Worm (Caenorhabditis elegans) whole organism, young adult: Measurements from ENCODE around the gene C30G7.4.

Experiments
- B0035.1 ChIP-seq: sonication (generic microtip); optimal IDR thresholded peaks from 2 replicates; lab custom pipeline; 2016; ENCODE audit warnings: missing genetic modification characterization, mild to moderate bottlenecking, missing compliant biosample characterization, missing genotype, missing genetic modification reagents
- C06A6.2 ChIP-seq: fragments of 200-800 bp; sonication (Bioruptor generic); conservative IDR thresholded peaks from 2 replicates; pipeline ENCODE4 v1.3.6; 2022; ENCODE audit warnings: missing genetic modification characterization, missing compliant biosample characterization
- C17E4.6 ChIP-seq: fragments of 200-800 bp; sonication (Bioruptor generic); IDR thresholded peaks from 2 replicates; pipeline ENCODE4 v1.3.6; 2022; ENCODE audit warnings: missing genetic modification reagents, missing genetic modification characterization, missing compliant biosample characterization
- F10E7.11 ChIP-seq: sonication (generic microtip); optimal IDR thresholded peaks from 2 replicates; lab custom pipeline; 2017; ENCODE audit warnings: mild to moderate bottlenecking, missing genetic modification characterization, moderate library complexity, missing compliant biosample characterization
- F33H1.4 ChIP-seq: fragments of 200-800 bp; sonication (Bioruptor generic); IDR thresholded peaks from 2 replicates; pipeline ENCODE4 v1.3.6; 2022; ENCODE audit warnings: missing genetic modification reagents, missing genetic modification characterization, missing compliant biosample characterization
- F52B5.7 ChIP-seq: sonication (generic microtip); optimal IDR thresholded peaks from 2 replicates; lab custom pipeline; 2016; ENCODE audit warnings: mild to moderate bottlenecking, missing genetic modification characterization, missing compliant biosample characterization
- F57C9.4 ChIP-seq: sonication (generic microtip); optimal IDR thresholded peaks from 2 replicates; lab custom pipeline; 2017; ENCODE audit warnings: mild to moderate bottlenecking, missing genetic modification characterization, missing compliant biosample characterization
- K12H6.12 ChIP-seq: fragments of 200-800 bp; sonication (Bioruptor generic); optimal IDR thresholded peaks from 2 replicates; lab custom pipeline; 2018; ENCODE audit warnings: mild to moderate bottlenecking, missing genetic modification characterization, missing compliant biosample characterization
- T07F8.4 ChIP-seq: sonication (generic microtip); optimal IDR thresholded peaks from 2 replicates; lab custom pipeline; 2016; ENCODE audit warnings: mild to moderate bottlenecking, missing genetic modification characterization, moderate library complexity, missing compliant biosample characterization
- T26A5.8 ChIP-seq: sonication (generic microtip); optimal IDR thresholded peaks from 2 replicates; lab custom pipeline; 2016; ENCODE audit warnings: missing genetic modification characterization, missing compliant biosample characterization
- Y95B8A.8 ChIP-seq: fragments of 200-800 bp; sonication (Bioruptor generic); IDR thresholded peaks from 2 replicates; pipeline ENCODE4 v1.3.6; 2022; ENCODE audit warnings: missing genetic modification reagents, missing genetic modification characterization, missing compliant biosample characterization
- attf-6 ChIP-seq: fragments of 200-800 bp; sonication (Bioruptor generic); IDR thresholded peaks from 2 replicates; pipeline ENCODE4 v1.3.6; 2022; ENCODE audit warnings: missing genetic modification reagents, missing genetic modification characterization, missing compliant biosample characterization
- bed-2 ChIP-seq: fragments of 200-800 bp; sonication (Bioruptor generic); IDR thresholded peaks from 2 replicates; pipeline ENCODE4 v1.3.6; 2022; ENCODE audit warnings: missing genetic modification reagents, missing genetic modification characterization, missing compliant biosample characterization
- ccch-3 ChIP-seq: fragments of 200-800 bp; sonication (Bioruptor generic); optimal IDR thresholded peaks from 2 replicates; lab custom pipeline; 2018; ENCODE audit warnings: mild to moderate bottlenecking, missing genetic modification characterization, missing compliant biosample characterization
- ceh-27 ChIP-seq: fragments of 200-800 bp; sonication (Bioruptor generic); optimal IDR thresholded peaks from 2 replicates; lab custom pipeline; 2018; ENCODE audit warnings: mild to moderate bottlenecking, missing genetic modification characterization, moderate library complexity, missing compliant biosample characterization
- ceh-58 ChIP-seq: fragments of 200-800 bp; sonication (Bioruptor generic); IDR thresholded peaks from 2 replicates; pipeline ENCODE4 v1.3.6; 2022; ENCODE audit warnings: missing genetic modification characterization, missing compliant biosample characterization
- ceh-91 ChIP-seq: fragments of 200-800 bp; sonication (Bioruptor generic); IDR thresholded peaks from 2 replicates; pipeline ENCODE4 v1.3.6; 2022; ENCODE audit warnings: missing genetic modification reagents, missing genetic modification characterization, missing compliant biosample characterization
- die-1 ChIP-seq: sonication (generic microtip); optimal IDR thresholded peaks from 2 replicates; lab custom pipeline; 2016; ENCODE audit warnings: missing genotype, mild to moderate bottlenecking, missing genetic modification characterization, missing compliant biosample characterization
- dox-1 ChIP-seq: fragments of 200-800 bp; sonication (Bioruptor generic); IDR thresholded peaks from 2 replicates; pipeline ENCODE4 v1.3.6; 2022; ENCODE audit warnings: missing genetic modification reagents, missing genetic modification characterization, missing compliant biosample characterization
- dpl-1 ChIP-seq: fragments of 150-350 bp; optimal IDR thresholded peaks from 2 replicates; lab custom pipeline; 2014; ENCODE audit warnings: missing biosample characterization, missing genetic modification reagents, missing genetic modification characterization
- efl-1 ChIP-seq: fragments of 150-350 bp; optimal IDR thresholded peaks from 2 replicates; lab custom pipeline; 2014; ENCODE audit warnings: missing biosample characterization, missing genetic modification reagents, missing genetic modification characterization
- gei-17 ChIP-seq: fragments of 200-800 bp; sonication (Bioruptor generic); optimal IDR thresholded peaks from 2 replicates; lab custom pipeline; 2018; ENCODE audit warnings: mild to moderate bottlenecking, missing genetic modification characterization, missing compliant biosample characterization
- hlh-26 ChIP-seq: fragments of 200-800 bp; sonication (Bioruptor generic); conservative IDR thresholded peaks from 2 replicates; pipeline ENCODE4 v1.3.6; 2022; ENCODE audit warnings: missing genetic modification reagents, missing genetic modification characterization, missing compliant biosample characterization
- hmg-1.2 ChIP-seq: fragments of 200-800 bp; sonication (Bioruptor generic); IDR thresholded peaks from 2 replicates; pipeline ENCODE4 v1.3.6; 2022; ENCODE audit warnings: missing genetic modification reagents, missing genetic modification characterization, missing compliant biosample characterization
- hmg-20 ChIP-seq: fragments of 200-800 bp; sonication (Bioruptor generic); IDR thresholded peaks from 2 replicates; pipeline ENCODE4 v1.3.6; 2022; ENCODE audit warnings: missing genetic modification reagents, missing genetic modification characterization, missing compliant biosample characterization
- hrde-1 ChIP-seq: sonication (generic microtip); optimal IDR thresholded peaks from 2 replicates; lab custom pipeline; 2016; ENCODE audit warnings: missing genetic modification characterization, mild to moderate bottlenecking, missing compliant biosample characterization, moderate library complexity, missing genotype, missing genetic modification reagents, borderline replicate concordance
- hsf-1 ChIP-seq: fragments of 200-800 bp; sonication (Bioruptor generic); IDR thresholded peaks from 2 replicates; pipeline ENCODE4 v1.3.6; 2022; ENCODE audit warnings: missing genetic modification reagents, missing genetic modification characterization, missing compliant biosample characterization
- let-526 ChIP-seq: fragments of 200-800 bp; sonication (Bioruptor generic); IDR thresholded peaks from 2 replicates; pipeline ENCODE4 v1.3.6; 2022; ENCODE audit warnings: missing genetic modification reagents, missing genetic modification characterization, missing compliant biosample characterization
- mes-4 ChIP-seq: sonication (generic microtip); optimal IDR thresholded peaks from 2 replicates; lab custom pipeline; 2016; ENCODE audit warnings: missing genotype, missing genetic modification characterization, missing compliant biosample characterization
- nfya-1 ChIP-seq: sonication (generic microtip); optimal IDR thresholded peaks from 2 replicates; lab custom pipeline; 2017; ENCODE audit warnings: antibody characterized with exemption, missing compliant biosample characterization, missing genetic modification characterization, borderline replicate concordance; ENCODE audit not compliant: insufficient read depth
- nfyb-1 ChIP-seq: fragments of 200-800 bp; sonication (Bioruptor generic); IDR thresholded peaks from 2 replicates; pipeline ENCODE4 v1.3.6; 2022; ENCODE audit warnings: missing genetic modification reagents, missing genetic modification characterization, missing compliant biosample characterization
- nhr-27 ChIP-seq: fragments of 200-800 bp; sonication (Bioruptor generic); optimal IDR thresholded peaks from 2 replicates; lab custom pipeline; 2018; ENCODE audit warnings: mild to moderate bottlenecking, missing genetic modification characterization, moderate library complexity, missing compliant biosample characterization
- rec-8 ChIP-seq, 2 experiments: sonication (generic microtip); optimal IDR thresholded peaks; 2 replicates each; lab custom pipeline; 2016; ENCODE audit warnings: mild to moderate bottlenecking in 2 of 2, missing genetic modification characterization in 2 of 2, missing genetic modification reagents in 2 of 2, missing genotype in 2 of 2, missing biosample characterization in 1 of 2, missing compliant biosample characterization in 1 of 2, moderate library complexity in 1 of 2
- sea-2 ChIP-seq: fragments of 200-800 bp; sonication (Bioruptor generic); IDR thresholded peaks from 2 replicates; pipeline ENCODE4 v1.3.6; 2022; ENCODE audit warnings: missing genetic modification characterization, missing compliant biosample characterization
- sptf-2 ChIP-seq: fragments of 200-800 bp; sonication (Bioruptor generic); optimal IDR thresholded peaks from 2 replicates; lab custom pipeline; 2018; ENCODE audit warnings: mild to moderate bottlenecking, missing genetic modification characterization, missing compliant biosample characterization
- xnd-1 ChIP-seq: sonication (generic microtip); optimal IDR thresholded peaks from 2 replicates; lab custom pipeline; 2016; ENCODE audit warnings: missing genotype, missing genetic modification reagents, missing genetic modification characterization, missing compliant biosample characterization
- ztf-22 ChIP-seq: fragments of 200-800 bp; sonication (Bioruptor generic); optimal IDR thresholded peaks from 2 replicates; lab custom pipeline; 2018; ENCODE audit warnings: mild to moderate bottlenecking, missing genetic modification characterization, moderate library complexity, missing compliant biosample characterization
- ztf-6 ChIP-seq: fragments of 200-800 bp; sonication (Bioruptor generic); IDR thresholded peaks from 2 replicates; pipeline ENCODE4 v1.3.6; 2022; ENCODE audit warnings: missing genetic modification reagents, missing genetic modification characterization, missing compliant biosample characterization

Gene C30G7.4

DNA sequence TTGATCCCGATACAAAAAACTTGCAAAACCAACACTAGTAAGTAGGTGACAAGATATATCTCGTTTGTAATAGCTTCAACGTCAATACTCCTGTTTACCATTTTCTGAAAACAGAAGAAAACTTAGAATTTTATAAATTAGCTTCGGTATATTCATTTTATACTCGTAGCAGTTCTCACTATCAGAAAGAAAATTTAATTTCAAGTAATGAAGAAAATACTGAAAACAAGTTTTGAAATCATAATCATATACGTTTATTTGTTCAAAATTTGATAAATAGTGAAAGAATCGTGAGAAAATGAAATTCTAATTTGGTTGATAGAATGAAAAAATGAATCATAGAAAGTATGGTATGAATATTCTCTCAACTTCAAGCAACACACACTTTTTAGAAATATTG, 7.7 kb upstream of the C30G7.4 start, which contains the start of gene C30G7.5:
C30G7.5 (minus strand) TSS at position 101 of the 400 bp plus-strand sequence.
- no peak for TF ChIP-seq gei-17
- no peak for TF ChIP-seq ztf-22 (GFP tag; lab: Kevin White, UChicago)
- TF ChIP-seq F10E7.11 (tag; lab: Kevin White, UChicago) = no peak
- no peak for TF ChIP-seq efl-1 (GFP tag; lab: Kevin White, UChicago)
- no peak for TF ChIP-seq dox-1 (GFP tag; lab: Robert Waterston, UW)
- TF ChIP-seq attf-6 = no peak
- no peak for TF ChIP-seq T07F8.4 (tag; lab: Kevin White, UChicago)
- no peak for TF ChIP-seq hlh-26
- TF ChIP-seq Y95B8A.8 = no peak
- TF ChIP-seq ceh-58 (GFP tag; lab: Robert Waterston, UW) = no peak

DNA sequence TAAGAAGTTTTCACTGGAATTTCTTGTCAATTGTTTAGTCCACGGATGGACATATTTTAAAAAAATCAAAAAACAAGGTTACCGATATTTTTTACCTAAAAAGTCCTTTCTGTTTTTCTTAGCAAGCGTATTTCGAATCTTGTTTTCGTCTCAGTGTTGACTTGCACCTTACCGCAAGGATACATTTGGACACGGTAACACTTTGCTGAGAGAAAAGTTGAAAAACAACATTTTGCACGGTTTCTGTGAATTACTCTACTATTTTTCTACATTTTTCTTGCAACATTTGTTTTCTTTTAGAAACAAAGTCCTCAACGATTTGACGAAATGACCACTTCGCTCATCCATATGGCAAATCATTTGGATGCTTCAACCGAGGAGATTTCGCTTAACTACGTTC, 2.6 kb upstream of the C30G7.4 start, which contains the start of gene hil-1:
hil-1 (plus strand) TSS at position 301 of the 400 bp plus-strand sequence.
- TF ChIP-seq ztf-6 (GFP tag; lab: Robert Waterston, UW) (no peak), xnd-1 (no peak), hmg-20 (GFP tag; lab: Robert Waterston, UW) (no peak)

ce11 chrV:14948566-14948965, 1.6 kb upstream of the C30G7.4 start:
- TF ChIP-seq K12H6.12 (peak; percentile 74), C17E4.6 (GFP tag; lab: Robert Waterston, UW) (no peak), nfya-1 (tag; lab: Kevin White, UChicago) (no peak), nfyb-1 (GFP tag; lab: Robert Waterston, UW) (no peak), ztf-6 (GFP tag; lab: Robert Waterston, UW) (no peak), let-526 (0 out of 2 replicates have a peak, but pooled peaks have one; percentile 27), F57C9.4 (no peak), hsf-1 (GFP tag; lab: Robert Waterston, UW) (no peak), T26A5.8 (tag; lab: Kevin White, UChicago) (no peak), hmg-1.2 (GFP tag; lab: Robert Waterston, UW) (peak; percentile 25; the same call in 1 of the 2 replicates), ceh-27 (GFP tag; lab: Kevin White, UChicago) (peak; percentile 60), nhr-27 (tag; lab: Kevin White, UChicago) (no peak)
- TF ChIP-seq, all 124 proteins: peak for 4

DNA sequence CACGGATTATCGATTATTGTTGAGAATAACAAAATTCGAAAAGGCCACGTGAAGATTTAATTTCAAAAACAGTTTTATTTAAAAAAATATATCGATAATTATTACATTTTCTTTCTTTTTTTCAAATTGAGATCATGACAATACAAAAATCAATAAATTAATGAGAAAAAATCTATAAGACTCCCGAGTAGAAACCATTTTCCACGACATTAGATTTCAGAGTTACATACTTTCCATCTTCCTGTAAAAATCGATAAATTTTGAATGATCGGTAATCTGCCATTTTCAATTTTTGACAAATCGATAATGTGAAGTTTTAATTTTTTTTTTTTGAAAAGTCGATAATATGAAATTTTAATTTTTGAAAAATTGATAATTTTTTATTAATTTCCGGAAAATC, 1.2 kb downstream of the C30G7.4 start, which contains the start of gene C30G7.3:
C30G7.3 (minus strand) TSS at position 8 of the 400 bp plus-strand sequence.
- TF ChIP-seq dpl-1 (GFP tag; lab: Kevin White, UChicago) (no peak), mes-4 (tag; lab: Kevin White, UChicago) (no peak), let-526 (no peak), sptf-2 (no peak), ccch-3 (GFP tag; lab: Kevin White, UChicago) (no peak), B0035.1 (tag; lab: Kevin White, UChicago) (no peak), sea-2 (GFP tag; lab: Robert Waterston, UW) (no peak), hrde-1 (no peak)

- TF ChIP-seq die-1 (tag; lab: Kevin White, UChicago) (no peak), F33H1.4 (no peak), F52B5.7 (tag; lab: Kevin White, UChicago) (no peak), nfyb-1 (GFP tag; lab: Robert Waterston, UW) (no peak), rec-8 (tag; optimal IDR thresholded peaks at IDR 0.05; lab: Kevin White, UChicago) (no peak), ceh-91 (GFP tag; lab: Robert Waterston, UW) (no peak), bed-2 (GFP tag; lab: Robert Waterston, UW) (no peak), C06A6.2 (GFP tag; lab: Robert Waterston, UW) (no peak), T07F8.4 (tag; lab: Kevin White, UChicago) (no peak)
Measured at ce11 chrV:14945124-14945523, 1.8 kb downstream of the C30G7.4 start.
